Worm (Caenorhabditis elegans) whole organism, mixed stage, embryonic: ENCODE data around the gene C34C12.9.

ENCODE experiments used
- blmp-1 ChIP-seq: fragments of 150-350 bp; optimal IDR thresholded peaks from 2 replicates; lab custom pipeline; 2014; ENCODE audit warnings: missing biosample characterization, missing genetic modification characterization
- ces-1 ChIP-seq: fragments of 150-350 bp; optimal IDR thresholded peaks from 2 replicates; lab custom pipeline; 2014; ENCODE audit warnings: missing biosample characterization, missing genetic modification reagents, missing genetic modification characterization
- elt-1 ChIP-seq: sonication (generic microtip); optimal IDR thresholded peaks from 2 replicates; lab custom pipeline; 2017; ENCODE audit warnings: missing genetic modification characterization, mild to moderate bottlenecking, missing compliant biosample characterization, antibody characterized with exemption, moderate library complexity, borderline replicate concordance; ENCODE audit not compliant: insufficient read depth
- elt-3 ChIP-seq: fragments of 150-350 bp; optimal IDR thresholded peaks from 2 replicates; lab custom pipeline; 2014; ENCODE audit warnings: missing biosample characterization, missing genetic modification characterization
- hlh-1 ChIP-seq: fragments of 150-350 bp; optimal IDR thresholded peaks from 2 replicates; lab custom pipeline; 2014; ENCODE audit warnings: missing biosample characterization, missing genetic modification reagents, missing genetic modification characterization
- lin-13 ChIP-seq: fragments of 150-350 bp; optimal IDR thresholded peaks from 2 replicates; lab custom pipeline; 2014; ENCODE audit warnings: missing biosample characterization, missing genetic modification characterization
- mab-5 ChIP-seq: fragments of 150-350 bp; optimal IDR thresholded peaks from 2 replicates; lab custom pipeline; 2014; ENCODE audit warnings: missing biosample characterization, missing genetic modification characterization
- nhr-12 ChIP-seq: fragments of 150-350 bp; optimal IDR thresholded peaks from 2 replicates; lab custom pipeline; 2014; ENCODE audit warnings: missing biosample characterization, missing genetic modification characterization
- pha-4 ChIP-seq: fragments of 150-350 bp; optimal IDR thresholded peaks from 2 replicates; lab custom pipeline; 2018; ENCODE audit warnings: missing biosample characterization, missing genetic modification reagents, missing genetic modification characterization
- snpc-4 ChIP-seq: fragments of 150-350 bp; optimal IDR thresholded peaks from 2 replicates; lab custom pipeline; 2014; ENCODE audit warnings: missing biosample characterization, missing genetic modification characterization
- tbx-8 ChIP-seq: fragments of 200-800 bp; sonication (Bioruptor generic); optimal IDR thresholded peaks from 2 replicates; lab custom pipeline; 2018; ENCODE audit warnings: mild to moderate bottlenecking, missing genetic modification characterization, moderate library complexity, missing compliant biosample characterization
- unc-120 ChIP-seq: sonication (generic microtip); optimal IDR thresholded peaks from 2 replicates; lab custom pipeline; 2017; ENCODE audit warnings: missing genetic modification characterization, missing compliant biosample characterization; ENCODE audit not compliant: poor library complexity, severe bottlenecking
- unc-39 ChIP-seq: fragments of 150-350 bp; optimal IDR thresholded peaks from 2 replicates; lab custom pipeline; 2014; ENCODE audit warnings: missing biosample characterization, missing genetic modification characterization
- unc-62 ChIP-seq: fragments of 150-350 bp; optimal IDR thresholded peaks from 2 replicates; lab custom pipeline; 2014; ENCODE audit warnings: missing biosample characterization, missing genetic modification reagents, missing genetic modification characterization

DNA sequence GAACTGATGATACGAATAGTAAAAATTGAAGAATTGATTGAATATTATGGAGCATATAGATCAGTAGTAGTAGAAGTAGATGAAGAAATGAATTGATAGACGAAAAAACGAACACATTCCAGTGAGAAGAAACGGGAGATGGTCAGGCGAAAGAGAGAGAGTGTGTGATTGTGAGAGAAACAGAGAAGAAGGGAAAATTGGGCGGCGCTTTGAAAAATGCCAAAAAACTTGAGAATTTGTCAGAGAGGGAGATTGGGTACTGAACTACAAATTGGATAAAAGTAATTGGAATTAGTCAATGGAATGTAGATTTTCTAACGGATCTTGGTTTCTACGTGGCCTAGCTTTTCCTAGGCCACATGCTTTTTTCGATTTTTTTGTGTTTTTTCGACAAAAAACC is 12.9 kb upstream of the C34C12.9 start, which contains the start of gene C34C12.7:
- TF ChIP-seq blmp-1 (tag; lab: Kevin White, UChicago) (no peak), tbx-8 (no peak), ces-1 (no peak), lin-13 (tag; lab: Kevin White, UChicago) (no peak), unc-39 (tag; lab: Kevin White, UChicago) (no peak), snpc-4 (no peak), pha-4 (tag; lab: Kevin White, UChicago) (no peak), unc-62 (GFP tag; lab: Kevin White, UChicago) (no peak), hlh-1 (tag; lab: Kevin White, UChicago) (no peak), elt-1 (tag; lab: Kevin White, UChicago) (no peak), nhr-12 (tag; lab: Kevin White, UChicago) (no peak), unc-120 (tag; lab: Kevin White, UChicago) (no peak), elt-3 (no peak), mab-5 (tag; lab: Kevin White, UChicago) (no peak)
